Worm (Caenorhabditis elegans): ENCODE data around the gene ZC262.4.

ZC262.4 gene

DNA sequence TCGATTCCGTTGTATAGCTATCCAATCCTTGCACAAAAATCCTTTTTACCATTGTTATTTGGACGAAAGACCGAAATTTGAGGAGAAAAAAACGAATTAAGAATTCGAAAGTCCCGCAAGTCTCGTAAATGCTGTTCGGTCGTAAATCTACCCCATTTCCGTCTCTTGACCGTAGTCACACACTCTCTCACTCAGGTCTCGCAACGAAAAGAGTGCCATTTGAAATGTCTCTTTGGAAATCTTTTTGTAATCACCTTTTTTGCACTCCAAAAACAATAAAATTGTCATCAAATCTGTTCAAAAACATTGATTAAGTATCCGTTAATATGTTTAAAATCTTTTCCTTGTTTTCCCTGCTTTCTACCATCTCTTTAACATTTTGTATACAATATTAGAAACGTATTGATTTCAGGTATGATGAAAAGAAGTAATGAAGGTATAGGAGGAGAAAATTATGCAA is 23.9 kb upstream of the ZC262.4 start, which contains the start of the genes R05D3.8 and rfp-1 (continued):
- TF ChIP-seq pag-3 (tag; optimal IDR thresholded peaks at IDR 0.05; ENCODE audit: borderline replicate concordance) = no peak
- TF ChIP-seq rnt-1 (tag; optimal IDR thresholded peaks at IDR 0.05) = peak; percentile 46
- TF ChIP-seq unc-55 (GFP tag; optimal IDR thresholded peaks at IDR 0.05) = peak; percentile 52
- TF ChIP-seq F13H6.1 (tag; optimal IDR thresholded peaks at IDR 0.05) = no peak
- TF ChIP-seq ahr-1 (tag; optimal IDR thresholded peaks at IDR 0.05) = no peak
- TF ChIP-seq ceh-6 (GFP tag; optimal IDR thresholded peaks at IDR 0.05) = no peak
- no peak for TF ChIP-seq madf-2 (tag; optimal IDR thresholded peaks at IDR 0.05)
- TF ChIP-seq unc-42 (tag; optimal IDR thresholded peaks at IDR 0.05) = peak; percentile 53

DNA sequence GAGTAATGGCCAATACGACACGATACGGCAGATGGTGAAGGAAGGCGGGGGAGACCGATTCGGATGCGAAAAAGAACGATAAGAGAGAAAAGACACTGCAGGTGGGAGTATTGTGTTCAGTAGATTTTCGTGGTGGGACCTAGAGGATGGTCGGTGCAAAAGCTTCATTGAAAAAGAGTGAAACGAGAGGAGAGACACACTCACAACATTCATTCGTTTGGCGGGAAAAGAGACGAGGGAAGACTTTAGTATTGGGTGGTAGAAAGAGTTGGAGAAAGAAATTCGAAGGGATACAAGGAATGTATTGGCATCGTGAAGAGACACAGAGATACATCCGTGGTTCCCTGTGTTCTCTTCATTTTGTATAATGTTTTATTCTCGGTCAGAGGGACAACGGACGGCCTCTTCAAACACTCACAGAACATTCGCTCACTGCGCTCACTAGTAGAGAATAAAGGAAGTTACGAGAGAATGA is 22.1 kb upstream of the ZC262.4 start:
- peak; percentile 85 for TF ChIP-seq ceh-31 (tag; optimal IDR thresholded peaks at IDR 0.05)
- no peak for TF ChIP-seq elt-4 (tag; optimal IDR thresholded peaks at IDR 0.05)
- TF ChIP-seq pax-1 (tag; optimal IDR thresholded peaks at IDR 0.05) = no peak
- peak; percentile 14 for TF ChIP-seq unc-55 (GFP tag; optimal IDR thresholded peaks at IDR 0.05)
- no peak for TF ChIP-seq ceh-30 (tag; optimal IDR thresholded peaks at IDR 0.05)
- peak; percentile 60 for TF ChIP-seq tbx-2 (tag; optimal IDR thresholded peaks at IDR 0.05)
- TF ChIP-seq elt-2 (tag; optimal IDR thresholded peaks at IDR 0.05) = peak; percentile 14
- TF ChIP-seq ceh-14 (tag; optimal IDR thresholded peaks at IDR 0.05) = peak; percentile 37
- TF ChIP-seq ref-2 (tag; optimal IDR thresholded peaks at IDR 0.05) = peak; percentile 26
- TF ChIP-seq eyg-1 (tag; optimal IDR thresholded peaks at IDR 0.05) = peak; percentile 55
- no peak for TF ChIP-seq zip-5 (tag; optimal IDR thresholded peaks at IDR 0.05)
- no peak for TF ChIP-seq ama-1 (optimal IDR thresholded peaks at IDR 0.05)
- peak; percentile 70 for TF ChIP-seq ceh-34 (tag; optimal IDR thresholded peaks at IDR 0.05)
- TF ChIP-seq hlh-30 (tag; optimal IDR thresholded peaks at IDR 0.05; ENCODE audit: insufficient read depth) = peak; percentile 10
- no peak for TF ChIP-seq npax-4 (tag; optimal IDR thresholded peaks at IDR 0.05)
- TF ChIP-seq F13H6.1 (tag; optimal IDR thresholded peaks at IDR 0.05) = no peak
- no peak for TF ChIP-seq ceh-45 (GFP tag; IDR thresholded peaks at IDR 0.05)
- TF ChIP-seq hlh-6 (tag; optimal IDR thresholded peaks at IDR 0.05) = peak; percentile 25
- TF ChIP-seq tbx-7 (tag; optimal IDR thresholded peaks at IDR 0.05) = peak; percentile 37
- TF ChIP-seq pros-1 (tag; optimal IDR thresholded peaks at IDR 0.05) = peak; percentile 40
- peak; percentile 81 for TF ChIP-seq ceh-18 (tag; optimal IDR thresholded peaks at IDR 0.05)
- TF ChIP-seq unc-42 (tag; optimal IDR thresholded peaks at IDR 0.05) = peak; percentile 55
- TF ChIP-seq nfya-1 (tag; optimal IDR thresholded peaks at IDR 0.05) = peak; percentile 87
- peak; percentile 56 for TF ChIP-seq syd-9 (tag; optimal IDR thresholded peaks at IDR 0.05)
- TF ChIP-seq C38D4.7 (GFP tag; optimal IDR thresholded peaks at IDR 0.05) = no peak
- TF ChIP-seq che-1 (tag; optimal IDR thresholded peaks at IDR 0.05) = peak; percentile 12
- TF ChIP-seq unc-3 (GFP tag; conservative IDR thresholded peaks at IDR 0.05) = no peak
- no peak for TF ChIP-seq unc-3 (tag; optimal IDR thresholded peaks at IDR 0.05)
- TF ChIP-seq K09A11.1 (tag; optimal IDR thresholded peaks at IDR 0.05; ENCODE audit: insufficient read depth) = no peak
- no peak for TF ChIP-seq dmd-4 (tag; optimal IDR thresholded peaks at IDR 0.05; ENCODE audit: borderline replicate concordance)
- TF ChIP-seq sdc-2 (tag; optimal IDR thresholded peaks at IDR 0.05) = peak; percentile 7
- TF ChIP-seq ceh-2 (tag; optimal IDR thresholded peaks at IDR 0.05) = peak; percentile 39
- TF ChIP-seq lim-6 (tag; optimal IDR thresholded peaks at IDR 0.05) = no peak
- no peak for TF ChIP-seq ztf-16 (tag; optimal IDR thresholded peaks at IDR 0.05)
- TF ChIP-seq hlh-13 (GFP tag; optimal IDR thresholded peaks at IDR 0.05) = no peak
- TF ChIP-seq lin-11 (tag; optimal IDR thresholded peaks at IDR 0.05) = peak; percentile 8

DNA sequence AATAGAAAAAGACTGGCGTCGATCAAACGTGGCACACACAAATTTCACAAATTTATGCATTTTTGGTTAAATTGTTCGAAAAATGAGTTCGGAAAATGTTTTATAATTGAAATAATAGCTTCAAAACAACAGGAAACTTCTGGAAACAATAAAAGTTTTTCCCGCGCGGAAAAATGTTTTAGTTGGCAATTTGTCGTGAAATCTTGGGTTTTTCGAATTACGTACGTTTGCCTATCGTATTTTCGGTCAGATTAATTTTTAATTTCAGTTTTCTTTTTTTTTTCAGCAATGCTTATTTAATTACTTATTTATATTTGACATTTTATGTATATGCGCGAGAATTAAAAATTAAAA is 21.1 kb upstream of the ZC262.4 start:
- TF ChIP-seq hlh-15 (tag; optimal IDR thresholded peaks at IDR 0.05) = no peak
- TF ChIP-seq ceh-31 (tag; optimal IDR thresholded peaks at IDR 0.05) = no peak
- TF ChIP-seq tbx-7 (tag; optimal IDR thresholded peaks at IDR 0.05) = no peak
- no peak for TF ChIP-seq hlh-30 (tag; optimal IDR thresholded peaks at IDR 0.05; ENCODE audit: insufficient read depth)
- no peak for TF ChIP-seq C38D4.7 (GFP tag; optimal IDR thresholded peaks at IDR 0.05)
- TF ChIP-seq madf-2 (tag; optimal IDR thresholded peaks at IDR 0.05) = no peak
- no peak for TF ChIP-seq dmd-4 (tag; optimal IDR thresholded peaks at IDR 0.05; ENCODE audit: borderline replicate concordance)
- no peak for TF ChIP-seq unc-86 (tag; optimal IDR thresholded peaks at IDR 0.05)
- TF ChIP-seq ceh-2 (tag; optimal IDR thresholded peaks at IDR 0.05) = no peak
- TF ChIP-seq ceh-18 (tag; optimal IDR thresholded peaks at IDR 0.05) = no peak
- no peak for TF ChIP-seq hlh-6 (tag; optimal IDR thresholded peaks at IDR 0.05)
- TF ChIP-seq gmeb-2 (tag; optimal IDR thresholded peaks at IDR 0.05) = no peak
- TF ChIP-seq pax-1 (tag; optimal IDR thresholded peaks at IDR 0.05) = no peak
- TF ChIP-seq ets-4 (tag; optimal IDR thresholded peaks at IDR 0.05) = no peak
- TF ChIP-seq sdc-2 (tag; optimal IDR thresholded peaks at IDR 0.05) = no peak
- TF ChIP-seq K02D7.2 (tag; optimal IDR thresholded peaks at IDR 0.05) = no peak
- no peak for TF ChIP-seq ref-2 (tag; optimal IDR thresholded peaks at IDR 0.05)
- TF ChIP-seq npax-4 (tag; optimal IDR thresholded peaks at IDR 0.05) = no peak

All from whole organism, late embryonic.